Fruit fly (Drosophila melanogaster): ENCODE data around the gene BORCS5.

DNA sequence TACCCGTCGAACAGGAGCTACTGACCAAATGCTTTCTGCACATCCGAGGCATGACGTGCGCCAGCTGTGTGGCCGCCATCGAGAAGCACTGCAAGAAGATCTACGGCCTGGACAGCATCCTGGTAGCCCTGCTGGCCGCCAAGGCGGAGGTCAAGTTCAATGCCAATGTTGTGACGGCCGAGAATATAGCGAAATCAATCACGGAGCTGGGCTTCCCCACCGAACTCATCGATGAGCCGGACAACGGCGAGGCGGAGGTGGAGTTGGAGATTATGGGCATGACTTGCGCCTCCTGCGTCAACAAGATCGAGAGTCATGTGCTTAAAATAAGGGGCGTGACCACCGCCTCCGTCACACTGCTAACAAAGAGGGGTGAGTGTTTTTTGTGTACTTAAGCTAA lies 16.6 kb downstream of the BORCS5 start:
- TF ChIP-seq cyc (GFP tag; optimal IDR thresholded peaks at IDR 0.05) = no peak
- no peak for TF ChIP-seq vri (GFP tag; optimal IDR thresholded peaks at IDR 0.05)
- no peak for TF ChIP-seq CG10631 (GFP tag; optimal IDR thresholded peaks at IDR 0.05)
- TF ChIP-seq Gug (GFP tag; IDR thresholded peaks at IDR 0.05) = no peak
- TF ChIP-seq Hr38 (GFP tag; optimal IDR thresholded peaks at IDR 0.05) = no peak
- TF ChIP-seq acj6 (GFP tag; optimal IDR thresholded peaks at IDR 0.05) = no peak
- no peak for TF ChIP-seq Ets21C (GFP tag; optimal IDR thresholded peaks at IDR 0.05)
- TF ChIP-seq Smox (GFP tag; optimal IDR thresholded peaks at IDR 0.05) = no peak
- TF ChIP-seq CG11294 (GFP tag; IDR thresholded peaks at IDR 0.05) = no peak
- TF ChIP-seq Sox102F (GFP tag; optimal IDR thresholded peaks at IDR 0.05) = no peak
- TF ChIP-seq Eip78C (GFP tag) = no peak
- TF ChIP-seq ss (GFP tag; optimal IDR thresholded peaks at IDR 0.05) = no peak
- TF ChIP-seq net (GFP tag; optimal IDR thresholded peaks at IDR 0.05) = no peak
